Worm (Caenorhabditis elegans) whole organism, mixed stage, embryonic: ENCODE results near the gene F09B9.5.

Source experiments
- elt-3 ChIP-seq: fragments of 150-350 bp; optimal IDR thresholded peaks from 2 replicates; lab custom pipeline; 2014; ENCODE audit warnings: missing biosample characterization, missing genetic modification characterization
- snpc-4 ChIP-seq: fragments of 150-350 bp; optimal IDR thresholded peaks from 2 replicates; lab custom pipeline; 2014; ENCODE audit warnings: missing biosample characterization, missing genetic modification characterization
- unc-39 ChIP-seq: fragments of 150-350 bp; optimal IDR thresholded peaks from 2 replicates; lab custom pipeline; 2014; ENCODE audit warnings: missing biosample characterization, missing genetic modification characterization
- ztf-11 ChIP-seq: fragments of 150-350 bp; optimal IDR thresholded peaks from 2 replicates; lab custom pipeline; 2014; ENCODE audit warnings: missing biosample characterization, missing genetic modification characterization

DNA sequence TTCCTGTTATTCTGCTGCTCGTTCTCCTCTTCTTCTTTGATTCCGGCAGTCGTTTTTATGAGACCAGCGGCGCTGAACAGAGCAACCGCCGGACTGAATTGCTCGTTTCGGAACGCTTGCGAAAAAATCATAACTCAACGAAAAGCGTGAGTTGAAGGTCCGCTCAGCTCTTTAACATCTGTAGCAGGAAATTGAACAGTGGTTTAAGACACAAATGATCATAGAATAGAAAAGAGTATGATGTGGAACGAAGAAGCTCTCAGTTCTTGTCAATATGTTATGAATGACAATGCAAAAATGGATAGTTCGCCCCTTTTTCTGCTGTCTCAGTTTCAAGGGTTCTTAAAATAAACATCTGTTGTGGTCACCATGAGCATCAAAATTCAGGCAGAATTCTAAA lies 40.9 kb upstream of the F09B9.5 start:
- no peak for TF ChIP-seq snpc-4 (tag; lab: Kevin White, UChicago)
- no peak for TF ChIP-seq unc-39 (tag; lab: Kevin White, UChicago)
- TF ChIP-seq elt-3: no peak
- TF ChIP-seq ztf-11 (tag; lab: Kevin White, UChicago): no peak
